Fruit fly (Drosophila melanogaster): ENCODE data around the gene Mesh1.

The Mesh1 gene

dm6 chr3R:29157418-29158398 is 44.6 kb downstream of the Mesh1 start, which contains the start of gene rdog (continued):
- TF ChIP-seq chif (GFP tag; optimal IDR thresholded peaks at IDR 0.05) (peak; percentile 84 to 90), CG11398 (GFP tag; optimal IDR thresholded peaks at IDR 0.05) (peak; percentile 72), tna (GFP tag; IDR thresholded peaks at IDR 0.05; ENCODE audit: partially characterized antibody) (no peak), cwo (GFP tag; optimal IDR thresholded peaks at IDR 0.05) (peak; percentile 53), chinmo (GFP tag; IDR thresholded peaks at IDR 0.05; ENCODE audit: partially characterized antibody) (0 out of 4 replicates have a peak, but pooled peaks have one; percentile 50), Sry-β (GFP tag; optimal IDR thresholded peaks at IDR 0.05) (peak; percentile 24), dati (GFP tag; IDR thresholded peaks at IDR 0.05) (no peak), CG18476 (GFP tag; optimal IDR thresholded peaks at IDR 0.05) (peak; percentile 85), slou (GFP tag; optimal IDR thresholded peaks at IDR 0.05) (peak; percentile 6), kah (GFP tag; optimal IDR thresholded peaks at IDR 0.05) (peak; percentile 59), sisA (GFP tag; IDR thresholded peaks at IDR 0.05) (peak; percentile 69), peb (GFP tag; IDR thresholded peaks at IDR 0.05) (no peak), tgo (GFP tag; IDR thresholded peaks at IDR 0.05) (peak; percentile 64), nau (GFP tag; optimal IDR thresholded peaks at IDR 0.05) (peak; percentile 75), CG8944 (GFP tag; optimal IDR thresholded peaks at IDR 0.05) (peak; percentile 68), D19A (tag; optimal IDR thresholded peaks at IDR 0.05) (peak; percentile 66), cg (GFP tag; optimal IDR thresholded peaks at IDR 0.05) (no peak), Fer2 (tag; optimal IDR thresholded peaks at IDR 0.05) (peak; percentile 48), psq (GFP tag; optimal IDR thresholded peaks at IDR 0.05) (peak; percentile 48), CG18619 (GFP tag; optimal IDR thresholded peaks at IDR 0.05) (peak; percentile 73), fd96Cb (tag; optimal IDR thresholded peaks at IDR 0.05) (peak; percentile 73), ATbp (GFP tag; optimal IDR thresholded peaks at IDR 0.05) (peak; percentile 38), Dip2 (GFP tag; IDR thresholded peaks at IDR 0.05) (no peak), Jarid2 (GFP tag; optimal IDR thresholded peaks at IDR 0.05) (peak; percentile 73), sc (optimal IDR thresholded peaks at IDR 0.05) (no peak), sc (GFP tag; optimal IDR thresholded peaks at IDR 0.05) (peak; percentile 62), mam (GFP tag; optimal IDR thresholded peaks at IDR 0.05) (peak; percentile 75), Drgx (GFP tag; IDR thresholded peaks at IDR 0.05) (no peak; the same call in 1 of the 2 replicates), GATAe (GFP tag; conservative IDR thresholded peaks at IDR 0.05) (no peak), cas (GFP tag; IDR thresholded peaks at IDR 0.05) (no peak), Opbp (GFP tag; IDR thresholded peaks at IDR 0.05; ENCODE audit: partially characterized antibody) (0 out of 3 replicates have a peak, but pooled peaks have one; percentile 46), sima (GFP tag; optimal IDR thresholded peaks at IDR 0.05) (no peak), kay (GFP tag; optimal IDR thresholded peaks at IDR 0.05) (peak; percentile 61), HLH4C (GFP tag; IDR thresholded peaks at IDR 0.05; ENCODE audit: partially characterized antibody) (no peak), CG6854 (GFP tag; optimal IDR thresholded peaks at IDR 0.05) (peak; percentile 72), Sin3A (optimal IDR thresholded peaks at IDR 0.05) (peak; percentile 33), so (GFP tag; IDR thresholded peaks at IDR 0.05) (no peak; the same call in 2 of the 3 replicates), ro (GFP tag; IDR thresholded peaks at IDR 0.05) (no peak), Lpt (GFP tag; optimal IDR thresholded peaks at IDR 0.05) (no peak), CG4328 (GFP tag; optimal IDR thresholded peaks at IDR 0.05) (peak; percentile 24), NK7.1 (GFP tag; optimal IDR thresholded peaks at IDR 0.05) (peak; percentile 62), emc (GFP tag; optimal IDR thresholded peaks at IDR 0.05) (peak; percentile 69), CG12769 (tag; optimal IDR thresholded peaks at IDR 0.05) (peak; percentile 77), CG4282 (GFP tag; optimal IDR thresholded peaks at IDR 0.05) (peak; percentile 61), sens (GFP tag) (peak; percentile 98), Hmx (GFP tag; optimal IDR thresholded peaks at IDR 0.05) (peak; percentile 80), Med (GFP tag) (peak; percentile 85), az2 (GFP tag; optimal IDR thresholded peaks at IDR 0.05) (peak; percentile 88), Mad (GFP tag; optimal IDR thresholded peaks at IDR 0.05) (peak; percentile 76)
